Worm (Caenorhabditis elegans): ENCODE results near the gene ilys-2.

The ilys-2 gene

ce11 chrIV:2495118-2495785 is 27.8 kb downstream of the ilys-2 start, which contains the start of the genes ccdc-12 and Y69A2AR.18:
ccdc-12 (minus strand) TSS chrIV:2495174.
Y69A2AR.18 (plus strand) TSS chrIV:2495735.
- no peak for TF ChIP-seq dao-5 (tag; optimal IDR thresholded peaks at IDR 0.05)
- TF ChIP-seq W03F9.2 (tag; optimal IDR thresholded peaks at IDR 0.05), result no peak
- no peak for TF ChIP-seq him-1 (tag; optimal IDR thresholded peaks at IDR 0.05)

ce11 chrIV:2496084-2496483 is 28.6 kb downstream of the ilys-2 start:
- no peak for TF ChIP-seq W03F9.2 (tag; optimal IDR thresholded peaks at IDR 0.05)
- no peak for TF ChIP-seq dao-5 (tag; optimal IDR thresholded peaks at IDR 0.05)
- TF ChIP-seq him-1 (tag; optimal IDR thresholded peaks at IDR 0.05), result no peak

- TF ChIP-seq dao-5 (tag; optimal IDR thresholded peaks at IDR 0.05) (no peak), W03F9.2 (tag; optimal IDR thresholded peaks at IDR 0.05) (no peak), him-1 (tag; optimal IDR thresholded peaks at IDR 0.05) (no peak)
Observed at ce11 chrIV:2497615-2498183, 30.2 kb downstream of the ilys-2 start, which contains the start of gene Y69A2AR.16. Y69A2AR.16 (plus strand) TSS chrIV:2497803.

DNA sequence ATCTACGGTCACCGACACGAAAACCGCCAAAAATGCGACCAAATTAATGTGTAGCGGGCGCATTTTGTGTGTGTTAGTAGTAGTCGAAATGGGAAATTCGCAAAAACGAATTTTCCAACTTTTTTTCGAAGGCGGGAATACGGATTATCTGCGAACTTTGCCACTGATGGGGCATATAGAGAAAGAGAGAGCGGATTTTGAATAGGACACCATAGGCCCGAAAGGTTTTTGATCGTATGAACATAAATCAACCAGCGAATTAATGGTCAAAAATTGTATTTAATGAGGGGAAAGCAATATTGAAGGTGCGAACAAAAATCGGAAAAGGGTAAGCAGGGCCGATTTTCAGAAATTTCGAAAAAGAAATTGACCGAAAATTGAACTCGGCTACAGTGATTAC is 40.3 kb downstream of the ilys-2 start, which contains the start of gene Y69A2AR.22:
Gene Y69A2AR.22 (minus strand): TSS at position 101 of the 400 bp plus-strand sequence.
- TF ChIP-seq him-1 (tag; optimal IDR thresholded peaks at IDR 0.05) (no peak), W03F9.2 (tag; optimal IDR thresholded peaks at IDR 0.05) (no peak), dao-5 (tag; optimal IDR thresholded peaks at IDR 0.05) (no peak)

Measured in whole organism, L4/young adult.